Worm (Caenorhabditis elegans): Measurements from ENCODE around the gene ZC116.1.
A peak's percentile ranks its signal among the peaks of the same experiment; 100 is the strongest.

ZC116.1 gene

DNA sequence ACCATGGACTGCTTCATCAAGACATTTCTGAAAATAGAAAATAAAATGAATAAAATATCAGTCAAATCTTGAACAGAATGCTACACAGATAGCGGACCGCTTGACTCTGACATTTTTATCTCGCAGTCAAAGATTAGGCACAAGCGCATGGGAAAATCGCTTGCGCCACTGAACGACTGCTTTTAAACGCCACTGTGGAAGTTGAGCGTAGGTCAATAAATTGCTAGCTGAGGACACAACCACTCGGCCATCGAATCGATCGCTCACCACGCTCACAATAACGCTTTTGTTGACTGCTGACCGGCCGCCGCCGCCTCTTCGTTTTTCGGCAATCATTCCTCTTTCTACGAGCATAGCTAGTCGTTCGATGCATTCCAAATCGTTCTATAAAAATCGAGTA, 12.8 kb upstream of the ZC116.1 start (continued):
- TF ChIP-seq fkh-10 (GFP tag; optimal IDR thresholded peaks at IDR 0.05): no peak
- no peak for TF ChIP-seq pag-3 (tag; optimal IDR thresholded peaks at IDR 0.05; ENCODE audit: borderline replicate concordance, insufficient read depth)
- TF ChIP-seq nhr-12 (tag; optimal IDR thresholded peaks at IDR 0.05): no peak
- no peak for TF ChIP-seq egl-27 (tag; optimal IDR thresholded peaks at IDR 0.05)
- TF ChIP-seq jun-1 (tag; optimal IDR thresholded peaks at IDR 0.05): peak; percentile 41
- peak; percentile 57 for TF ChIP-seq vab-15 (tag; optimal IDR thresholded peaks at IDR 0.05)
- TF ChIP-seq tlp-1 (tag; optimal IDR thresholded peaks at IDR 0.05): no peak
- no peak for TF ChIP-seq sox-4 (tag; optimal IDR thresholded peaks at IDR 0.05)
- no peak for TF ChIP-seq hlh-4 (tag; optimal IDR thresholded peaks at IDR 0.05)
- TF ChIP-seq snpc-4 (tag; optimal IDR thresholded peaks at IDR 0.05): peak; percentile 22
- no peak for TF ChIP-seq C34B4.2 (tag; optimal IDR thresholded peaks at IDR 0.05)
- peak; percentile 35 to 60 for TF ChIP-seq lsy-2 (tag; optimal IDR thresholded peaks at IDR 0.05)
- peak; percentile 65 for TF ChIP-seq nhr-19 (GFP tag; conservative IDR thresholded peaks at IDR 0.05)
- peak; percentile 64 for TF ChIP-seq nhr-47 (tag; optimal IDR thresholded peaks at IDR 0.05)
- TF ChIP-seq ceh-82 (tag; optimal IDR thresholded peaks at IDR 0.05): peak; percentile 26 to 51 (median 34)
- TF ChIP-seq mef-2 (tag; optimal IDR thresholded peaks at IDR 0.05): no peak
- TF ChIP-seq ama-1 (optimal IDR thresholded peaks at IDR 0.05): no peak
- TF ChIP-seq ceh-88 (GFP tag; IDR thresholded peaks at IDR 0.05): no peak
- no peak for TF ChIP-seq egl-13 (tag; optimal IDR thresholded peaks at IDR 0.05)
- peak; percentile 24 for TF ChIP-seq tbx-2 (tag; optimal IDR thresholded peaks at IDR 0.05)
- no peak for TF ChIP-seq lir-3 (tag; optimal IDR thresholded peaks at IDR 0.05; ENCODE audit: poor library complexity)
- peak; percentile 1 for TF ChIP-seq pax-3 (tag; optimal IDR thresholded peaks at IDR 0.05)
- no peak for TF ChIP-seq zag-1 (tag; optimal IDR thresholded peaks at IDR 0.05)
- peak; percentile 73 for TF ChIP-seq unc-130 (tag; optimal IDR thresholded peaks at IDR 0.05)
- no peak for TF ChIP-seq blmp-1 (tag; optimal IDR thresholded peaks at IDR 0.05)
- no peak for TF ChIP-seq hlh-17 (GFP tag; optimal IDR thresholded peaks at IDR 0.05; ENCODE audit: borderline replicate concordance)
- TF ChIP-seq ztf-4 (tag; optimal IDR thresholded peaks at IDR 0.05): no peak
- peak in 2 of 3 experiments; percentile 33 to 34 for TF ChIP-seq dpl-1 (GFP tag; optimal IDR thresholded peaks at IDR 0.05)
- no peak for TF ChIP-seq ceh-63 (GFP tag; optimal IDR thresholded peaks at IDR 0.05)
- TF ChIP-seq elt-2 (tag; optimal IDR thresholded peaks at IDR 0.05): peak; percentile 6

DNA sequence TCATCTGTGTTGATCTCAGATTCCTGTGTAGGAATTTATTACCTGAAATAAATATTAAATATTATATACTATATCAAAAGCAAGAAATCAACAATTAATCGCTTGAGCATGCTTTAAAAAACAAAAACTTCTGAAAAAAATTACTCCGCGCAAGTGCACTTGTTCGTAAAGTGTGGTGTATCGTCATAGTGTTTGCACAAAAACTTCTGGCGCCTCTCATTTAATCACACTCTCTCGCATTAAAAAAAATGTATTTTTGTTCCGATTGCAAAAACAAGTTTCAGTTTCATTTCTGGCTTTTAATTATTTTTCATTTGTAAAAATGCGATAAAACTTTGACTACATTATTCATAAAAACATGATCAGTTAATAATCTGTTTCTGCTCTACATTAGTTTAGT, 10.5 kb upstream of the ZC116.1 start, which contains the start of the genes C14C10.10 and ril-2:
Gene C14C10.10, minus strand, starts transcription at position 19 of the 400 bp plus-strand sequence.
Gene ril-2, minus strand, starts transcription at position 48 of the 400 bp plus-strand sequence.
- TF ChIP-seq lin-39 (tag; optimal IDR thresholded peaks at IDR 0.05) (no peak), xbp-1 (tag; optimal IDR thresholded peaks at IDR 0.05) (peak; percentile 13), ceh-82 (tag; optimal IDR thresholded peaks at IDR 0.05) (peak in 2 of 3 experiments; percentile 13 to 32), swsn-7 (tag; optimal IDR thresholded peaks at IDR 0.05) (peak; percentile 15), ets-5 (GFP tag; IDR thresholded peaks at IDR 0.05) (no peak), tbx-2 (tag; optimal IDR thresholded peaks at IDR 0.05) (peak; percentile 0), ceh-63 (GFP tag; optimal IDR thresholded peaks at IDR 0.05) (no peak), F16B12.6 (tag; optimal IDR thresholded peaks at IDR 0.05) (peak; percentile 84), dpl-1 (GFP tag; optimal IDR thresholded peaks at IDR 0.05) (peak in 2 of 3 experiments; percentile 43 to 45), fkh-8 (tag; optimal IDR thresholded peaks at IDR 0.05) (no peak), rnt-1 (tag; optimal IDR thresholded peaks at IDR 0.05) (peak; percentile 28), efl-1 (optimal IDR thresholded peaks at IDR 0.05) (peak; percentile 30 to 33), efl-1 (GFP tag; optimal IDR thresholded peaks at IDR 0.05 in 1 of 2) (peak; percentile 51 to 94), snu-23 (GFP tag; optimal IDR thresholded peaks at IDR 0.05) (peak; percentile 43), nhr-47 (tag; optimal IDR thresholded peaks at IDR 0.05) (peak; percentile 49), aly-2 (tag; optimal IDR thresholded peaks at IDR 0.05) (peak; percentile 13), nhr-71 (tag; optimal IDR thresholded peaks at IDR 0.05) (peak; percentile 47), lsy-2 (tag; optimal IDR thresholded peaks at IDR 0.05) (peak; percentile 4 to 51), dsc-1 (tag; optimal IDR thresholded peaks at IDR 0.05) (no peak), lin-14 (GFP tag; optimal IDR thresholded peaks at IDR 0.05) (peak; percentile 56), mep-1 (tag; optimal IDR thresholded peaks at IDR 0.05) (peak; percentile 65), snpc-4 (tag; optimal IDR thresholded peaks at IDR 0.05) (peak; percentile 24), efl-3 (GFP tag; optimal IDR thresholded peaks at IDR 0.05) (no peak), irx-1 (tag; optimal IDR thresholded peaks at IDR 0.05) (peak; percentile 36), lin-35 (GFP tag; optimal IDR thresholded peaks at IDR 0.05) (peak in 1 of 2 experiments; percentile 34)

Measured in whole organism, L1 larva.